Worm (Caenorhabditis elegans): ENCODE data around the gene srt-73.

- no peak for TF ChIP-seq ztf-11 (tag; optimal IDR thresholded peaks at IDR 0.05)
- TF ChIP-seq nhr-25 (tag; optimal IDR thresholded peaks at IDR 0.05), result no peak
- TF ChIP-seq fos-1 (tag; optimal IDR thresholded peaks at IDR 0.05), result no peak
- no peak for TF ChIP-seq nhr-129 (tag; optimal IDR thresholded peaks at IDR 0.05)
- TF ChIP-seq skn-1 (tag; optimal IDR thresholded peaks at IDR 0.05), result no peak
- no peak for TF ChIP-seq nhr-77 (tag; optimal IDR thresholded peaks at IDR 0.05)
- TF ChIP-seq ama-1 (optimal IDR thresholded peaks at IDR 0.05), result no peak
- TF ChIP-seq nhr-12 (tag; optimal IDR thresholded peaks at IDR 0.05), result no peak
- TF ChIP-seq egl-27 (tag; optimal IDR thresholded peaks at IDR 0.05), result no peak
- TF ChIP-seq mab-5 (tag; optimal IDR thresholded peaks at IDR 0.05), result no peak
- TF ChIP-seq unc-39 (tag; optimal IDR thresholded peaks at IDR 0.05), result no peak
Measured at ce11 chrIV:7879017-7879416, at the start of gene srt-73.

Data from whole organism, L2 larva.